Worm (Caenorhabditis elegans) whole organism, young adult: Measurements from ENCODE around the gene F53F4.11.

Experiments
- F10E7.11 ChIP-seq: sonication (generic microtip); optimal IDR thresholded peaks from 2 replicates; lab custom pipeline; 2017; ENCODE audit warnings: mild to moderate bottlenecking, missing genetic modification characterization, moderate library complexity, missing compliant biosample characterization
- F22D6.2 ChIP-seq: sonication (generic microtip); optimal IDR thresholded peaks from 2 replicates; lab custom pipeline; 2016; ENCODE audit warnings: mild to moderate bottlenecking, missing genetic modification characterization, missing compliant biosample characterization
- F33H1.4 ChIP-seq: fragments of 200-800 bp; sonication (Bioruptor generic); IDR thresholded peaks from 2 replicates; pipeline ENCODE4 v1.3.6; 2022; ENCODE audit warnings: missing genetic modification reagents, missing genetic modification characterization, missing compliant biosample characterization
- F37B4.10 ChIP-seq: fragments of 200-800 bp; sonication (Bioruptor generic); IDR thresholded peaks from 2 replicates; pipeline ENCODE4 v1.3.6; 2022; ENCODE audit warnings: missing genetic modification characterization, missing compliant biosample characterization
- F49E8.2 ChIP-seq: sonication (generic microtip); optimal IDR thresholded peaks from 3 replicates; lab custom pipeline; 2017; ENCODE audit warnings: missing genetic modification characterization, mild to moderate bottlenecking, missing compliant biosample characterization, antibody characterized with exemption, moderate library complexity; ENCODE audit not compliant: insufficient read depth
- F52B5.7 ChIP-seq: sonication (generic microtip); optimal IDR thresholded peaks from 2 replicates; lab custom pipeline; 2016; ENCODE audit warnings: mild to moderate bottlenecking, missing genetic modification characterization, missing compliant biosample characterization
- K12H6.12 ChIP-seq: fragments of 200-800 bp; sonication (Bioruptor generic); optimal IDR thresholded peaks from 2 replicates; lab custom pipeline; 2018; ENCODE audit warnings: mild to moderate bottlenecking, missing genetic modification characterization, missing compliant biosample characterization
- T26A5.8 ChIP-seq: sonication (generic microtip); optimal IDR thresholded peaks from 2 replicates; lab custom pipeline; 2016; ENCODE audit warnings: missing genetic modification characterization, missing compliant biosample characterization
- Y95B8A.8 ChIP-seq: fragments of 200-800 bp; sonication (Bioruptor generic); IDR thresholded peaks from 2 replicates; pipeline ENCODE4 v1.3.6; 2022; ENCODE audit warnings: missing genetic modification reagents, missing genetic modification characterization, missing compliant biosample characterization
- cebp-1 ChIP-seq, 2 experiments: fragments of 200-800 bp in 1 of 2; sonication (Bioruptor generic) in 1 of 2; sonication (generic microtip) in 1 of 2; IDR thresholded peaks in 1 of 2; optimal IDR thresholded peaks in 1 of 2; 2 replicates each; pipeline versions ENCODE4 v1.3.6 to Lab custom; 2017 to 2022; ENCODE audit warnings: missing compliant biosample characterization in 2 of 2, missing genetic modification characterization in 2 of 2, mild to moderate bottlenecking in 1 of 2, missing genetic modification reagents in 1 of 2, moderate library complexity in 1 of 2
- ceh-27 ChIP-seq: fragments of 200-800 bp; sonication (Bioruptor generic); optimal IDR thresholded peaks from 2 replicates; lab custom pipeline; 2018; ENCODE audit warnings: mild to moderate bottlenecking, missing genetic modification characterization, moderate library complexity, missing compliant biosample characterization
- ceh-79 ChIP-seq: sonication (generic microtip); optimal IDR thresholded peaks from 2 replicates; lab custom pipeline; 2017; ENCODE audit warnings: mild to moderate bottlenecking, missing genetic modification characterization, missing compliant biosample characterization
- chd-7 ChIP-seq: sonication (generic microtip); optimal IDR thresholded peaks from 2 replicates; lab custom pipeline; 2016; ENCODE audit warnings: mild to moderate bottlenecking, missing genetic modification characterization, moderate library complexity, missing compliant biosample characterization
- die-1 ChIP-seq: sonication (generic microtip); optimal IDR thresholded peaks from 2 replicates; lab custom pipeline; 2016; ENCODE audit warnings: missing genotype, mild to moderate bottlenecking, missing genetic modification characterization, missing compliant biosample characterization
- dpff-1 ChIP-seq: sonication (generic microtip); optimal IDR thresholded peaks from 2 replicates; lab custom pipeline; 2017; ENCODE audit warnings: mild to moderate bottlenecking, missing genetic modification characterization, missing compliant biosample characterization
- egrh-3 ChIP-seq: fragments of 200-800 bp; sonication (Bioruptor generic); IDR thresholded peaks from 2 replicates; pipeline ENCODE4 v1.3.6; 2022; ENCODE audit warnings: missing genetic modification reagents, missing genetic modification characterization, missing compliant biosample characterization
- fkh-3 ChIP-seq: sonication (generic microtip); optimal IDR thresholded peaks from 2 replicates; lab custom pipeline; 2016; ENCODE audit warnings: mild to moderate bottlenecking, missing genetic modification characterization, missing compliant biosample characterization
- hlh-26 ChIP-seq: fragments of 200-800 bp; sonication (Bioruptor generic); conservative IDR thresholded peaks from 2 replicates; pipeline ENCODE4 v1.3.6; 2022; ENCODE audit warnings: missing genetic modification reagents, missing genetic modification characterization, missing compliant biosample characterization
- hmg-1.2 ChIP-seq: fragments of 200-800 bp; sonication (Bioruptor generic); IDR thresholded peaks from 2 replicates; pipeline ENCODE4 v1.3.6; 2022; ENCODE audit warnings: missing genetic modification reagents, missing genetic modification characterization, missing compliant biosample characterization
- hsf-1 ChIP-seq: fragments of 200-800 bp; sonication (Bioruptor generic); IDR thresholded peaks from 2 replicates; pipeline ENCODE4 v1.3.6; 2022; ENCODE audit warnings: missing genetic modification reagents, missing genetic modification characterization, missing compliant biosample characterization
- lin-26 ChIP-seq: fragments of 200-800 bp; sonication (Bioruptor generic); IDR thresholded peaks from 2 replicates; pipeline ENCODE4 v1.3.6; 2022; ENCODE audit warnings: missing genetic modification reagents, missing genetic modification characterization, missing compliant biosample characterization
- lin-35 ChIP-seq, 3 experiments: fragments of 150-350 bp in 2 of 3; sonication (generic microtip) in 1 of 3; optimal IDR thresholded peaks; 2 replicates each; lab custom pipeline; 2014 to 2018; ENCODE audit warnings: missing biosample characterization in 3 of 3, missing genetic modification characterization in 3 of 3, missing genetic modification reagents in 3 of 3
- madf-3 ChIP-seq: fragments of 200-800 bp; sonication (Bioruptor generic); IDR thresholded peaks from 2 replicates; pipeline ENCODE4 v1.3.6; 2022; ENCODE audit warnings: missing genetic modification reagents, missing genetic modification characterization, missing compliant biosample characterization
- madf-6 ChIP-seq: fragments of 200-800 bp; sonication (Bioruptor generic); IDR thresholded peaks from 2 replicates; pipeline ENCODE4 v1.3.6; 2022; ENCODE audit warnings: missing genetic modification reagents, missing genetic modification characterization, missing compliant biosample characterization
- madf-8 ChIP-seq: fragments of 200-800 bp; sonication (Bioruptor generic); conservative IDR thresholded peaks from 2 replicates; pipeline ENCODE4 v1.3.6; 2022; ENCODE audit warnings: missing genetic modification reagents, missing genetic modification characterization, missing compliant biosample characterization
- nfya-2 ChIP-seq: fragments of 200-800 bp; sonication (Bioruptor generic); IDR thresholded peaks from 2 replicates; pipeline ENCODE4 v1.3.6; 2022; ENCODE audit warnings: missing genetic modification reagents, missing genetic modification characterization, missing compliant biosample characterization
- nfyb-1 ChIP-seq: fragments of 200-800 bp; sonication (Bioruptor generic); IDR thresholded peaks from 2 replicates; pipeline ENCODE4 v1.3.6; 2022; ENCODE audit warnings: missing genetic modification reagents, missing genetic modification characterization, missing compliant biosample characterization
- nhr-120 ChIP-seq: fragments of 200-800 bp; sonication (Bioruptor generic); IDR thresholded peaks from 2 replicates; pipeline ENCODE4 v1.3.6; 2022; ENCODE audit warnings: missing genetic modification characterization, missing compliant biosample characterization
- rec-8 ChIP-seq, 2 experiments: sonication (generic microtip); optimal IDR thresholded peaks; 2 replicates each; lab custom pipeline; 2016; ENCODE audit warnings: mild to moderate bottlenecking in 2 of 2, missing genetic modification characterization in 2 of 2, missing genetic modification reagents in 2 of 2, missing genotype in 2 of 2, missing biosample characterization in 1 of 2, missing compliant biosample characterization in 1 of 2, moderate library complexity in 1 of 2
- sea-2 ChIP-seq: fragments of 200-800 bp; sonication (Bioruptor generic); IDR thresholded peaks from 2 replicates; pipeline ENCODE4 v1.3.6; 2022; ENCODE audit warnings: missing genetic modification characterization, missing compliant biosample characterization
- snpc-1.1 ChIP-seq: sonication (generic microtip); optimal IDR thresholded peaks from 2 replicates; lab custom pipeline; 2017; ENCODE audit warnings: missing genetic modification characterization, mild to moderate bottlenecking, missing compliant biosample characterization, antibody characterized with exemption, moderate library complexity, missing genotype, missing genetic modification reagents; ENCODE audit not compliant: insufficient read depth
- snpc-3.4 ChIP-seq: sonication (generic microtip); optimal IDR thresholded peaks from 2 replicates; lab custom pipeline; 2017; ENCODE audit warnings: missing genetic modification characterization, mild to moderate bottlenecking, missing compliant biosample characterization, antibody characterized with exemption, moderate library complexity, missing genotype, missing genetic modification reagents
- snpc-4 ChIP-seq, 5 experiments: fragments of 150-350 bp in 1 of 5; sonication (generic microtip) in 4 of 5; optimal IDR thresholded peaks; 2 replicates each; lab custom pipeline; 2014 to 2018; ENCODE audit warnings: missing genetic modification characterization in 5 of 5, missing biosample characterization in 3 of 5, antibody characterized with exemption in 2 of 5, mild to moderate bottlenecking in 2 of 5, missing compliant biosample characterization in 2 of 5, missing genotype in 2 of 5, moderate library complexity in 2 of 5, missing genetic modification reagents in 1 of 5
- tbp1 ChIP-seq: fragments of 200-800 bp; sonication (Bioruptor generic); optimal IDR thresholded peaks from 2 replicates; lab custom pipeline; 2018; ENCODE audit warnings: mild to moderate bottlenecking, missing genetic modification characterization, missing compliant biosample characterization
- tlf-1 ChIP-seq: fragments of 200-800 bp; sonication (Bioruptor generic); optimal IDR thresholded peaks from 2 replicates; lab custom pipeline; 2018; ENCODE audit warnings: mild to moderate bottlenecking, missing genetic modification characterization, missing compliant biosample characterization
- zfh-2 ChIP-seq: fragments of 200-800 bp; sonication (Bioruptor generic); conservative IDR thresholded peaks from 2 replicates; pipeline ENCODE4 v1.3.6; 2022; ENCODE audit warnings: missing genetic modification reagents, missing genetic modification characterization, missing compliant biosample characterization
- ztf-22 ChIP-seq: fragments of 200-800 bp; sonication (Bioruptor generic); optimal IDR thresholded peaks from 2 replicates; lab custom pipeline; 2018; ENCODE audit warnings: mild to moderate bottlenecking, missing genetic modification characterization, moderate library complexity, missing compliant biosample characterization

Gene F53F4.11

DNA sequence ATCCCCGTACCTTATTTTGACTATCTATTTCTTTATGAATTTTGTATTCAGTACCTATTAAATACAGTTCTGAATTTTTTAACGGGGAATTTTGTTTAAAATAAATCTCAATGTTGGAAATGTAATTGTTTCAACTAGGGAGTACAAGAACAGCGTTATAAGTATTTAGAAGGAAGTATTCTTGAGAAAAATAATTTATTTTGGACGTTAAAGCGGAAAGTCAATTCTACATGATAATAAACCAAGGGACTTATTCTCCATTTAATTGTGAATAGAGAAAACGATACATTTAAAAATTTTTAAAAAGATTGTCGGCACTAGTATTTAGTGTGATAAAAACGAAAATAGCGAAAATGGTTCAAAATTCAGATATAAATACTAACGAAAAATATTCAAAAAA is 44.8 kb upstream of the F53F4.11 start (continued):
- TF ChIP-seq tlf-1 (GFP tag; lab: Kevin White, UChicago) (peak; percentile 15), ceh-27 (GFP tag; lab: Kevin White, UChicago) (no peak), snpc-3.4 (tag; lab: Kevin White, UChicago) (peak; percentile 83), madf-8 (GFP tag; lab: Robert Waterston, UW) (peak; percentile 34; the same call in 1 of the 2 replicates), lin-35 (GFP tag; optimal IDR thresholded peaks at IDR 0.05; lab: Kevin White, UChicago) (peak in 2 of 3 experiments; percentile 6 to 45), lin-26 (peak; percentile 76), F49E8.2 (tag; lab: Kevin White, UChicago) (peak; percentile 95), snpc-1.1 (peak; percentile 27), madf-3 (GFP tag; lab: Robert Waterston, UW) (0 out of 2 replicates have a peak, but pooled peaks have one; percentile 72), hlh-26 (GFP tag; lab: Robert Waterston, UW) (no peak), hsf-1 (peak; percentile 78), F37B4.10 (GFP tag; lab: Robert Waterston, UW) (no peak), K12H6.12 (no peak), chd-7 (peak; percentile 28), die-1 (tag; lab: Kevin White, UChicago) (peak; percentile 21), sea-2 (no peak), F33H1.4 (0 out of 2 replicates have a peak, but pooled peaks have one; percentile 13), rec-8 (tag; optimal IDR thresholded peaks at IDR 0.05; lab: Kevin White, UChicago) (no peak), tbp1 (GFP tag; lab: Kevin White, UChicago) (peak; percentile 45), ceh-79 (tag; lab: Kevin White, UChicago) (no peak), nfyb-1 (0 out of 2 replicates have a peak, but pooled peaks have one; percentile 22), F22D6.2 (tag; lab: Kevin White, UChicago) (no peak), cebp-1 (GFP tag; IDR thresholded peaks at IDR 0.05; lab: Robert Waterston, UW) (no peak), cebp-1 (tag; optimal IDR thresholded peaks at IDR 0.05; lab: Kevin White, UChicago) (peak; percentile 44), zfh-2 (GFP tag; lab: Robert Waterston, UW) (no peak), F52B5.7 (tag; lab: Kevin White, UChicago) (no peak), T26A5.8 (tag; lab: Kevin White, UChicago) (peak; percentile 4), hmg-1.2 (GFP tag; lab: Robert Waterston, UW) (0 out of 2 replicates have a peak, but pooled peaks have one; percentile 24), snpc-4 (GFP tag; optimal IDR thresholded peaks at IDR 0.05; lab: Kevin White, UChicago) (no peak), snpc-4 (tag; optimal IDR thresholded peaks at IDR 0.05; lab: Kevin White, UChicago) (peak in 1 of 4 experiments; percentile 34), ztf-22 (GFP tag; lab: Kevin White, UChicago) (no peak), madf-6 (GFP tag; lab: Robert Waterston, UW) (peak; percentile 72), F10E7.11 (peak; percentile 68), fkh-3 (tag; lab: Kevin White, UChicago) (no peak), dpff-1 (tag; lab: Kevin White, UChicago) (no peak)

ce11 chrV:13668337-13668736 is 44.0 kb upstream of the F53F4.11 start:
- TF ChIP-seq egrh-3 (GFP tag; lab: Robert Waterston, UW): peak; percentile 82; the same call in 1 of the 2 replicates
- TF ChIP-seq nfya-2 (GFP tag; lab: Robert Waterston, UW): no peak
- TF ChIP-seq cebp-1 (GFP tag; IDR thresholded peaks at IDR 0.05; lab: Robert Waterston, UW): no peak
- TF ChIP-seq cebp-1 (tag; optimal IDR thresholded peaks at IDR 0.05; lab: Kevin White, UChicago): no peak
- TF ChIP-seq nhr-120 (GFP tag; lab: Robert Waterston, UW): no peak
- peak; percentile 90 for TF ChIP-seq zfh-2 (GFP tag; lab: Robert Waterston, UW)
- 0 out of 2 replicates have a peak, but pooled peaks have one; percentile 50 for TF ChIP-seq madf-3 (GFP tag; lab: Robert Waterston, UW)
- TF ChIP-seq nfyb-1: peak; percentile 12; the same call in 1 of the 2 replicates
- no peak for TF ChIP-seq F10E7.11
- no peak for TF ChIP-seq Y95B8A.8 (GFP tag; lab: Robert Waterston, UW)
